Fruit fly (Drosophila melanogaster): ENCODE results near the gene Ccm3.

Gene Ccm3

dm6 chr3R:15417761-15418754 lies 46.3 kb downstream of the Ccm3 start:
- TF ChIP-seq psq (optimal IDR thresholded peaks at IDR 0.05) (no peak), h (optimal IDR thresholded peaks at IDR 0.05) (no peak), Myc (optimal IDR thresholded peaks at IDR 0.05) (no peak), ttk (optimal IDR thresholded peaks at IDR 0.05) (no peak), Sin3A (optimal IDR thresholded peaks at IDR 0.05) (no peak), insv (optimal IDR thresholded peaks at IDR 0.05) (no peak)

- TF ChIP-seq Myc (optimal IDR thresholded peaks at IDR 0.05) (no peak), psq (optimal IDR thresholded peaks at IDR 0.05) (no peak), h (optimal IDR thresholded peaks at IDR 0.05) (no peak), ttk (optimal IDR thresholded peaks at IDR 0.05) (no peak), insv (optimal IDR thresholded peaks at IDR 0.05) (no peak), Sin3A (optimal IDR thresholded peaks at IDR 0.05) (no peak)
Measured at dm6 chr3R:15418824-15419530, 47.2 kb downstream of the Ccm3 start.

dm6 chr3R:15420375-15420931 lies 48.7 kb downstream of the Ccm3 start:
- TF ChIP-seq h (optimal IDR thresholded peaks at IDR 0.05) (no peak), insv (optimal IDR thresholded peaks at IDR 0.05) (no peak), ttk (optimal IDR thresholded peaks at IDR 0.05) (no peak), Myc (optimal IDR thresholded peaks at IDR 0.05) (no peak)
